Worm (Caenorhabditis elegans) whole organism, L4 larva: ENCODE results near the gene F58F12.2.

Experiments
- F49E8.2 ChIP-seq: sonication (generic microtip); optimal IDR thresholded peaks from 2 replicates; lab custom pipeline; 2016; ENCODE audit warnings: missing compliant biosample characterization, mild to moderate bottlenecking, missing genetic modification characterization, borderline replicate concordance
- T20F7.1 ChIP-seq: fragments of 200-800 bp; sonication (Bioruptor generic); optimal IDR thresholded peaks from 2 replicates; lab custom pipeline; 2018; ENCODE audit warnings: mild to moderate bottlenecking, missing genetic modification characterization, missing compliant biosample characterization
- T26A8.4 ChIP-seq: fragments of 200-800 bp; sonication (Bioruptor generic); IDR thresholded peaks from 2 replicates; pipeline ENCODE4 v1.3.6; 2022; ENCODE audit warnings: missing genetic modification characterization, missing compliant biosample characterization
- ZK337.2 ChIP-seq: fragments of 200-800 bp; sonication (Bioruptor generic); IDR thresholded peaks from 2 replicates; pipeline ENCODE4 v1.3.6; 2022; ENCODE audit warnings: missing genetic modification reagents, missing genetic modification characterization, missing compliant biosample characterization
- aha-1 ChIP-seq: fragments of 150-350 bp; peaks from one replicate; lab custom pipeline; 2014; ENCODE audit warnings: missing biosample characterization, missing genetic modification characterization
- aly-2 ChIP-seq: sonication (generic microtip); optimal IDR thresholded peaks from 2 replicates; lab custom pipeline; 2018; ENCODE audit warnings: missing biosample characterization, missing genetic modification characterization
- arid-1 ChIP-seq: fragments of 200-800 bp; sonication (Bioruptor generic); conservative IDR thresholded peaks from 2 replicates; pipeline ENCODE4 v1.3.6; 2022; ENCODE audit warnings: missing genetic modification reagents, missing genetic modification characterization, missing compliant biosample characterization
- attf-4 ChIP-seq: sonication (generic microtip); optimal IDR thresholded peaks from 3 replicates; lab custom pipeline; 2017; ENCODE audit warnings: missing biosample characterization, missing genetic modification characterization
- ces-1 ChIP-seq: fragments of 150-350 bp; sonication (generic microtip); optimal IDR thresholded peaks from 4 replicates; lab custom pipeline; 2014; ENCODE audit warnings: missing biosample characterization, missing genetic modification reagents, missing genetic modification characterization
- ctbp-1 ChIP-seq: fragments of 200-800 bp; sonication (Bioruptor generic); IDR thresholded peaks from 2 replicates; pipeline ENCODE4 v1.3.6; 2022; ENCODE audit warnings: missing genetic modification reagents, missing genetic modification characterization, missing compliant biosample characterization
- daf-16 ChIP-seq, 3 experiments: sonication (generic microtip); optimal IDR thresholded peaks; 2 replicates each; lab custom pipeline; 2016 to 2017; ENCODE audit warnings: missing genetic modification characterization in 3 of 3, missing genetic modification reagents in 3 of 3, mild to moderate bottlenecking in 2 of 3, missing compliant biosample characterization in 2 of 3, missing biosample characterization in 1 of 3, moderate library complexity in 1 of 3
- daf-8 ChIP-seq: fragments of 200-800 bp; sonication (Bioruptor generic); IDR thresholded peaks from 2 replicates; pipeline ENCODE4 v1.3.6; 2022; ENCODE audit warnings: missing genetic modification characterization, missing compliant biosample characterization
- dmd-9 ChIP-seq: fragments of 200-800 bp; sonication (Bioruptor generic); IDR thresholded peaks from 2 replicates; pipeline ENCODE4 v1.3.6; 2022; ENCODE audit warnings: missing genetic modification reagents, missing genetic modification characterization, missing compliant biosample characterization
- duxl-1 ChIP-seq: sonication (generic microtip); optimal IDR thresholded peaks from 2 replicates; lab custom pipeline; 2016; ENCODE audit warnings: mild to moderate bottlenecking, missing genetic modification characterization, moderate library complexity, missing compliant biosample characterization; ENCODE audit not compliant: poor library complexity
- egl-27 ChIP-seq: sonication (generic microtip); optimal IDR thresholded peaks from 3 replicates; lab custom pipeline; 2017; ENCODE audit warnings: missing biosample characterization, missing genetic modification reagents, missing genetic modification characterization
- egl-43 ChIP-seq: fragments of 200-800 bp; sonication (Bioruptor generic); IDR thresholded peaks from 2 replicates; pipeline ENCODE4 v1.3.6; 2022; ENCODE audit warnings: missing genetic modification reagents, missing genetic modification characterization, missing compliant biosample characterization
- hlh-11 ChIP-seq: fragments of 200-800 bp; sonication (Bioruptor generic); optimal IDR thresholded peaks from 2 replicates; lab custom pipeline; 2018; ENCODE audit warnings: mild to moderate bottlenecking, missing genetic modification characterization, missing compliant biosample characterization
- hlh-30 ChIP-seq: sonication (generic microtip); optimal IDR thresholded peaks from 2 replicates; lab custom pipeline; 2017; ENCODE audit warnings: antibody characterized with exemption, mild to moderate bottlenecking, missing genetic modification characterization, missing compliant biosample characterization; ENCODE audit not compliant: insufficient read depth
- jun-1 ChIP-seq: fragments of 150-350 bp; optimal IDR thresholded peaks from 2 replicates; lab custom pipeline; 2014; ENCODE audit warnings: missing biosample characterization, missing genetic modification reagents, missing genetic modification characterization
- lin-13 ChIP-seq: fragments of 150-350 bp; optimal IDR thresholded peaks from 2 replicates; lab custom pipeline; 2014; ENCODE audit warnings: missing biosample characterization, missing genetic modification reagents, missing genetic modification characterization
- lin-29 ChIP-seq: fragments of 200-800 bp; sonication (Bioruptor generic); IDR thresholded peaks from 2 replicates; pipeline ENCODE4 v1.3.6; 2022; ENCODE audit warnings: missing genetic modification reagents, missing genetic modification characterization, missing compliant biosample characterization
- lin-39 ChIP-seq: fragments of 150-350 bp; optimal IDR thresholded peaks from 2 replicates; lab custom pipeline; 2014; ENCODE audit warnings: missing biosample characterization, missing genetic modification reagents, missing genetic modification characterization
- lsy-2 ChIP-seq, 2 experiments: fragments of 150-350 bp in 1 of 2; sonication (generic microtip) in 1 of 2; optimal IDR thresholded peaks; 2 replicates each; lab custom pipeline; 2014 to 2017; ENCODE audit warnings: missing biosample characterization in 2 of 2, missing genetic modification characterization in 2 of 2
- mdl-1 ChIP-seq, 2 experiments: fragments of 150-350 bp in 1 of 2; sonication (generic microtip) in 1 of 2; optimal IDR thresholded peaks; 2 replicates each; lab custom pipeline; 2014 to 2017; ENCODE audit warnings: missing biosample characterization in 2 of 2, missing genetic modification characterization in 2 of 2
- mdt-29 ChIP-seq: fragments of 200-800 bp; sonication (Bioruptor generic); IDR thresholded peaks from 2 replicates; pipeline ENCODE4 v1.3.6; 2022; ENCODE audit warnings: missing genetic modification reagents, missing genetic modification characterization, missing compliant biosample characterization
- mep-1 ChIP-seq: fragments of 150-350 bp; sonication (generic microtip); optimal IDR thresholded peaks from 3 replicates; lab custom pipeline; 2014; ENCODE audit warnings: missing biosample characterization, missing genetic modification characterization
- nhr-102 ChIP-seq: sonication (generic microtip); optimal IDR thresholded peaks from 2 replicates; lab custom pipeline; 2016; ENCODE audit warnings: mild to moderate bottlenecking, missing genetic modification characterization, moderate library complexity, missing compliant biosample characterization
- nhr-11 ChIP-seq: fragments of 150-350 bp; optimal IDR thresholded peaks from 2 replicates; lab custom pipeline; 2014; ENCODE audit warnings: missing biosample characterization, missing genetic modification characterization
- nhr-41 ChIP-seq: fragments of 200-800 bp; sonication (Bioruptor generic); IDR thresholded peaks from 2 replicates; pipeline ENCODE4 v1.3.6; 2022; ENCODE audit warnings: missing genetic modification reagents, missing genetic modification characterization, missing compliant biosample characterization
- pqm-1 ChIP-seq: sonication (generic microtip); optimal IDR thresholded peaks from 2 replicates; lab custom pipeline; 2017; ENCODE audit warnings: missing biosample characterization, missing genetic modification characterization
- saeg-2 ChIP-seq: fragments of 200-800 bp; sonication (Bioruptor generic); IDR thresholded peaks from 2 replicates; pipeline ENCODE4 v1.3.6; 2022; ENCODE audit warnings: missing genetic modification reagents, missing genetic modification characterization, missing compliant biosample characterization
- spr-3 ChIP-seq: fragments of 200-800 bp; sonication (Bioruptor generic); optimal IDR thresholded peaks from 2 replicates; lab custom pipeline; 2018; ENCODE audit warnings: mild to moderate bottlenecking, missing genetic modification characterization, missing compliant biosample characterization
- tag-97 ChIP-seq: fragments of 200-800 bp; sonication (Bioruptor generic); IDR thresholded peaks from 2 replicates; pipeline ENCODE4 v1.3.6; 2022; ENCODE audit warnings: missing genetic modification characterization, missing compliant biosample characterization
- unc-62 ChIP-seq, 3 experiments: fragments of 150-350 bp in 1 of 3; sonication (generic microtip); optimal IDR thresholded peaks in 2 of 3; peaks in 1 of 3; 1 replicate in 1 of 3; 2 replicates in 2 of 3; lab custom pipeline; 2014 to 2017; ENCODE audit warnings: missing biosample characterization in 3 of 3, missing genetic modification characterization in 3 of 3, missing genetic modification reagents in 3 of 3, missing genotype in 1 of 3
- vab-7 ChIP-seq: fragments of 200-800 bp; sonication (Bioruptor generic); IDR thresholded peaks from 2 replicates; pipeline ENCODE4 v1.3.6; 2022; ENCODE audit warnings: missing genetic modification reagents, missing genetic modification characterization, missing compliant biosample characterization
- ztf-11 ChIP-seq: fragments of 150-350 bp; optimal IDR thresholded peaks from 2 replicates; lab custom pipeline; 2014; ENCODE audit warnings: missing biosample characterization, missing genetic modification characterization

The F58F12.2 gene

DNA sequence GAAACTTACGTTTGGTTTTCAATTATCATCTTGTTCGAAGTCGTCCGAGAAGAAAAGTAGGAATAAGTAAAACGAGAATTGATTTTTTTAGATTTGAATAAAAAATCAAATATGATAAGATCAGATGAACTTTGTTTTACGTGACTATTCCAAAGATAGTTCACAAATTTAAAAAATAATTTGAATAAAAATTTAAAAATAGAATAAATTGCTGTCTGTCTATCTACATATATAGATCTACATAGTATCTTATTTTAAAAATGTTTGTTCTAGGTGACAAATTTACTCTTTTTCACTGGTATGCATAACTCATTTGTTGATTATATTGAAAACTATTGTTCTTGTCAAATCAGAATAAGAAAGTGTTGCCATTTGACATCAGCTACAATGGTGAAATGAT lies at the start of gene F58F12.2:
Gene F58F12.2 (minus strand): TSS at position 101 of the 400 bp plus-strand sequence.
- no peak for TF ChIP-seq ZK337.2
- no peak for TF ChIP-seq dmd-9 (GFP tag; lab: Robert Waterston, UW)
- no peak for TF ChIP-seq hlh-30 (tag; lab: Kevin White, UChicago)
- TF ChIP-seq lin-13 (GFP tag; lab: Kevin White, UChicago) = no peak
- no peak for TF ChIP-seq egl-27 (tag; lab: Kevin White, UChicago)
- TF ChIP-seq lin-39 (tag; lab: Kevin White, UChicago) = no peak
- no peak for TF ChIP-seq nhr-41 (GFP tag; lab: Robert Waterston, UW)
- no peak for TF ChIP-seq daf-8
- no peak for TF ChIP-seq pqm-1 (tag; lab: Kevin White, UChicago)
- TF ChIP-seq vab-7 (GFP tag; lab: Robert Waterston, UW) = no peak
- TF ChIP-seq mdl-1 (tag; optimal IDR thresholded peaks at IDR 0.05; lab: Kevin White, UChicago) = no peak
- TF ChIP-seq T20F7.1 (GFP tag; lab: Kevin White, UChicago) = no peak

DNA sequence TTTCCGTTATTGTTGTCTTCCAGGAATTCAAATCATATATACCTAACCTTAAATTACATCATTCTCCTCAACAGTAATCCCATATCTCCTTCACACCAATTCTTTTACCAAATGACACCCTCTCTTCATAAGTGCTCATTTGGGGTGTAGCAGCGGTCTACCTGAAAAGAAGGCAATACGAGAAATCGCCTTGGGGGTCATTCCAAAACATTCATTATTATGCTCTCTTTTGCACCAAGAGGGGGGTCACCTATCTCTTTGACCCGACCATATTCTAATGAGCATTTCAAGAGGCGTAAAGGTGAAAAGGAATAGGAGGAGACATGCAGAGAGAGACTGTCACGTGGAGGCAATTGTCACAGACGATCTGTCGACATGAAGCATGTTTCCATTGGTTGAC lies 49.0 kb upstream of the F58F12.2 start:
- no peak for TF ChIP-seq saeg-2 (GFP tag; lab: Robert Waterston, UW)
- peak; percentile 81 for TF ChIP-seq aha-1 (tag; lab: Kevin White, UChicago)

DNA sequence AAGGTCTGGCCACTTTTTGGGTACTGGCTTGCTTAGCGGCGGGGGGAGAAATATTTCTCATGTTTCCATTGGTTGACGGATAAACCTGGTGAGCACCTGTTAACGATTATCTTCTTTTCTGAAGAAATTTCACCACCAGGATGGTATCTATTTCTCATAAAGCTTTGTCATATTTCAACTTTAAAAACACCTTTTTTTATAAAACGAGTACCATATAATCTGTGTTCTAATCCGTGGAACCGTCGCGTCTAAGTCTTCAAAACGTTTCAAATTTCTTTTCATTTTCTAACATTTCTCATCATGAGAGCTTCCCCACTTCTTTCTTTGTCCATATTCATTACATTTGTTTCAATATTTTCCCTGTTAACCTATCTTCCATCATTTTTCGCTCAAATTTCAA lies 38.2 kb upstream of the F58F12.2 start, which contains the start of gene col-75:
Gene col-75 (plus strand): TSS at position 301 of the 400 bp plus-strand sequence.
- TF ChIP-seq lin-13 (GFP tag; lab: Kevin White, UChicago) (no peak), jun-1 (no peak), unc-62 (GFP tag; optimal IDR thresholded peaks at IDR 0.05 in 1 of 2; lab: Kevin White, UChicago) (no peak), unc-62 (tag; optimal IDR thresholded peaks at IDR 0.05; lab: Kevin White, UChicago) (no peak), spr-3 (GFP tag; lab: Kevin White, UChicago) (no peak), ztf-11 (tag; lab: Kevin White, UChicago) (no peak), hlh-30 (tag; lab: Kevin White, UChicago) (no peak), arid-1 (no peak), mdt-29 (GFP tag; lab: Robert Waterston, UW) (no peak), daf-16 (GFP tag; optimal IDR thresholded peaks at IDR 0.05; lab: Kevin White, UChicago) (no peak), daf-16 (tag; optimal IDR thresholded peaks at IDR 0.05; lab: Kevin White, UChicago) (no peak), ctbp-1 (GFP tag; lab: Robert Waterston, UW) (no peak), lin-29 (GFP tag; lab: Robert Waterston, UW) (no peak), duxl-1 (tag; lab: Kevin White, UChicago) (no peak), mep-1 (no peak), nhr-102 (tag; lab: Kevin White, UChicago) (no peak), F49E8.2 (tag; lab: Kevin White, UChicago) (no peak), tag-97 (no peak), nhr-41 (GFP tag; lab: Robert Waterston, UW) (no peak), ces-1 (GFP tag; lab: Kevin White, UChicago) (no peak), hlh-11 (no peak), attf-4 (tag; lab: Kevin White, UChicago) (no peak)

DNA sequence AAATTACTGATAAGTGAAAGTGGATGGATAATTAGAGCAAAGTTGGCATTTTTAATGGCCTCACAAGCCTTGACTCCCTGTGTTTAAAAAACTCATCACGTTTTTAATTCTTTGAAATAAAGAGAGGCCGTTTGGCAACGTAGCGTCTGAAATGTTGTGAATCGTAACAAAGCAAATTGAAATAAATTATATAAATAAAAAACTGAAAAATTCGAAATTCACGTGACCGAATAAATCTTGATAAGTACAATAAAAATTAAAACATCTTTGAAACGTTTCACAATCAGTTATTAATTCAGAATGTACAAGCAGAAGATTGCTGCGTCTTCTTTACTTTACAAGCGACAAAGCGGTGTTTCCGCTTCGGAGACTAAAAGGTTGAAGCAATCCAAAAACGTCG lies 35.0 kb upstream of the F58F12.2 start, which contains the start of gene K03H9.3:
Gene K03H9.3 (plus strand): TSS at position 301 of the 400 bp plus-strand sequence.
- TF ChIP-seq unc-62 (GFP tag; optimal IDR thresholded peaks at IDR 0.05 in 1 of 2; lab: Kevin White, UChicago) (no peak), unc-62 (tag; optimal IDR thresholded peaks at IDR 0.05; lab: Kevin White, UChicago) (no peak), ctbp-1 (GFP tag; lab: Robert Waterston, UW) (no peak), nhr-11 (tag; lab: Kevin White, UChicago) (no peak), aly-2 (tag; lab: Kevin White, UChicago) (no peak), T26A8.4 (no peak), egl-43 (GFP tag; lab: Robert Waterston, UW) (no peak), hlh-30 (tag; lab: Kevin White, UChicago) (no peak), lsy-2 (tag; optimal IDR thresholded peaks at IDR 0.05; lab: Kevin White, UChicago) (no peak), arid-1 (no peak), ZK337.2 (no peak)
